Fruit fly (Drosophila melanogaster): ENCODE results near the gene mahe.

DNA sequence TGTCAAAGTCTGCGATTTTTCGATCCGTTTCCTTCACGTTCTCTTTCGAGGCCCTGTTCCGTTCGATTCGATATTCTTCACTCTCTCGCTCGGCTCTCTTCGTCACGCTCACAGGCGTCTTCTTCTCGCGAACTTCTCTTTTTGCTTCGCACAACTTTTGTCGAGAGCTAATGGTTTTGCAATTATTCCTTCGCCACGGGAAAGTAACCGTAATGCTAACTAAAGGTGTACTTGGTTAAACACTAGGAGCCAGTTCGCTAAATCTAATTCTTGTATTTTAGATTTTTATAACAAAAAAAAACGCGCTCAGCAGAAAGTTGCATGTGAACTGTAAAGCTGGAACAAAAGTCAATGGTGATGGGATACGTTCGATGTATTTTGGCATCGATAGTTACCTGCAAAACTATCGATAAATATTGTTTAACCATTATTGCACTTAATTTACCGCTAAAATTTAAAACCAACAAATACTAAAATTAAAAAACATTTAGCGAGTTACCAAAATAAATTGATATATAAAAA is at the start of gene mahe:
- TF ChIP-seq psq (optimal IDR thresholded peaks at IDR 0.05), result no peak
- TF ChIP-seq CG8478 (optimal IDR thresholded peaks at IDR 0.05), result no peak

Measured in whole organism.